Worm (Caenorhabditis elegans) whole organism, L1 larva: ENCODE data around the gene T26G10.1.
A peak's percentile ranks its signal among the peaks of the same experiment; 100 is the strongest.

Experiments
- ama-1 ChIP-seq: fragments of 150-350 bp; optimal IDR thresholded peaks from 2 replicates; lab custom pipeline; 2014
- ceh-82 ChIP-seq, 3 experiments: fragments of 150-350 bp in 1 of 3; sonication (generic microtip) in 2 of 3; optimal IDR thresholded peaks; 2 replicates each; lab custom pipeline; 2014 to 2017; ENCODE audit warnings: missing biosample characterization in 3 of 3, missing genetic modification characterization in 3 of 3
- egl-13 ChIP-seq: sonication (generic microtip); optimal IDR thresholded peaks from 2 replicates; lab custom pipeline; 2016; ENCODE audit warnings: missing genotype, missing genetic modification reagents, missing genetic modification characterization, missing compliant biosample characterization
- hlh-17 ChIP-seq: fragments of 200-800 bp; sonication (Bioruptor generic); optimal IDR thresholded peaks from 2 replicates; lab custom pipeline; 2018; ENCODE audit warnings: missing genetic modification characterization, mild to moderate bottlenecking, missing compliant biosample characterization, moderate library complexity, borderline replicate concordance
- mdl-1 ChIP-seq, 2 experiments: fragments of 150-350 bp; optimal IDR thresholded peaks; 2 replicates each; lab custom pipeline; 2014 to 2017; ENCODE audit warnings: missing biosample characterization in 2 of 2, missing genetic modification characterization in 2 of 2, inconsistent platforms in 1 of 2
- nhr-11 ChIP-seq: fragments of 150-350 bp; optimal IDR thresholded peaks from 2 replicates; lab custom pipeline; 2014; ENCODE audit warnings: missing biosample characterization, missing genetic modification characterization
- tlp-1 ChIP-seq: fragments of 150-350 bp; optimal IDR thresholded peaks from 2 replicates; lab custom pipeline; 2014; ENCODE audit warnings: missing biosample characterization, missing genetic modification characterization
- unc-30 ChIP-seq: sonication (generic microtip); optimal IDR thresholded peaks from 2 replicates; lab custom pipeline; 2017; ENCODE audit warnings: missing biosample characterization, missing genetic modification characterization
- unc-62 ChIP-seq: fragments of 150-350 bp; optimal IDR thresholded peaks from 2 replicates; lab custom pipeline; 2014; ENCODE audit warnings: missing biosample characterization, missing genetic modification reagents, missing genetic modification characterization
- zag-1 ChIP-seq: fragments of 150-350 bp; optimal IDR thresholded peaks from 2 replicates; lab custom pipeline; 2014; ENCODE audit warnings: missing biosample characterization, missing genetic modification characterization
- ztf-11 ChIP-seq, 2 experiments: sonication (generic microtip); optimal IDR thresholded peaks; 2 replicates each; lab custom pipeline; 2016 to 2017; ENCODE audit warnings: missing genetic modification characterization in 2 of 2, missing biosample characterization in 1 of 2, missing compliant biosample characterization in 1 of 2

DNA sequence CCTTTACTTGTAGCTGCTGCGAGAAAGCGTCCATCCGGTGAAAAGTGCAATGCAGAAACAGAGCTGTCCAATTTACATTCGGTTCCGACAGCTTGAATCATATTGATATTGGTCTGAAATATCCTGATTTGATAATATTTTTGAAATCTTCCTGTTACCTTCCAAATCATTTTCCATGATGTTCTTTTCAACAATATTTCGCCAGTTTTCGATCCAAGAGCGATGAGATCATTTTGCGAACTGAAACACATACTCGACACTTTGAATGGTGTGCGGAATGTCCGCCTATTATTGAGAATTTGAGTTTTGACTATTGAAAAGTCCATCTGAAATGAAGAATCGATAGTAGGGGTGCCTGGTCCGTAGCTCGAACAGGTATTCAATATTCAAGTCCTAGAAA is 34.7 kb upstream of the T26G10.1 start, which contains the start of gene emb-30:
- TF ChIP-seq mdl-1 (tag; optimal IDR thresholded peaks at IDR 0.05; lab: Kevin White, UChicago) (no peak), ama-1 (peak; percentile 52), ceh-82 (tag; optimal IDR thresholded peaks at IDR 0.05; lab: Kevin White, UChicago) (no peak), egl-13 (tag; lab: Kevin White, UChicago) (no peak), unc-62 (GFP tag; lab: Kevin White, UChicago) (no peak), zag-1 (no peak), nhr-11 (tag; lab: Kevin White, UChicago) (no peak), hlh-17 (GFP tag; lab: Kevin White, UChicago) (no peak), tlp-1 (no peak), unc-30 (no peak), ztf-11 (tag; optimal IDR thresholded peaks at IDR 0.05; lab: Kevin White, UChicago) (no peak)
